Fruit fly (Drosophila melanogaster) whole organism, wandering third instar larva: Measurements from ENCODE around the gene santa-maria.
A peak's percentile ranks its signal among the peaks of the same experiment; 100 is the strongest.

ENCODE experiments used
- CG32264 ChIP-seq: fragments of 200-800 bp; sonication (Bioruptor generic); optimal IDR thresholded peaks from 2 replicates; lab custom pipeline; 2016; ENCODE audit warnings: missing biosample characterization, missing genetic modification characterization
- dl ChIP-seq, 2 experiments: fragments of 175-275, 200-275 bp in 1 of 2; fragments of 200-275 bp in 1 of 2; sonication (Bioruptor generic); optimal IDR thresholded peaks; lab custom pipeline; 2018; ENCODE audit warnings: mild to moderate bottlenecking in 2 of 2, missing biosample characterization in 2 of 2, missing genetic modification characterization in 2 of 2, moderate library complexity in 2 of 2; ENCODE audit not compliant: partially characterized antibody in 2 of 2, insufficient read depth in 1 of 2
- pan ChIP-seq: fragments of >200 bp; optimal IDR thresholded peaks from 2 replicates; lab custom pipeline; 2017

DNA sequence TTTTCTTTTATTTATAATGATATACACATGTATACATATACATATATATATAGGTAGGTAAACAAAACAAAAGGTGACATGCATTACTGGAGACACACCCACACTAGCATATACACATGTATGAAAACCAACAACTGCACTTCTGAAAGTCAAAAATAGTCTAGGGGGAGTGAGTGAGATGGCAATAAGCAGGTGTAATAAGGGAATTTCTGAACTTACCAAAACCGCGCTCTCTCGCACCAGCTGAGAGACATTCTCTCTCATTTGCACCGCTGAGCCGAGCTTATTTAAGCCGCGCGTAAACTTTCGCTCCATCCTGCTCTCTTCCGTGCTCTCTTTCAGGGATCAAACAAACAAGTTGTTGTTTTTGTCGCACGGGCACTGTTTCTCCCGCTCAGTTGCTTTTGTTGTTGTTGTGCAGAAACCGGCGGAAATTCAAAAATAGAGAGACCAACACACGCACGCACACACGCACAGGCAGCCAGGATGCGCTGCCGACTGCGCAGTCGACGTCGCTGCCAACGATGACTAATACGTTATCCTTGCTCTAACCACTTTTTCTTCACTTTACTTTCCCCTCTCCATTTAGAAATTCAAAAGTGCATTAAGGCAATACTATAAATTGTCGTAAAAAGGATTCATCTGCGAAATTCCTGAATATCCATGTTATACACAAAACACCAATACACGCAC lies 44.4 kb upstream of the santa-maria start:
- TF ChIP-seq CG32264 (no peak), dl (GFP tag; optimal IDR thresholded peaks at IDR 0.05; lab: Kevin White, UChicago; ENCODE audit: insufficient read depth in 1 of 2, partially characterized antibody in 2 of 2) (peak in 1 of 2 experiments; percentile 43), pan (lab: Kevin White, UChicago) (no peak)
